Worm (Caenorhabditis elegans) whole organism, L3 larva: ENCODE results near the gene vps-11.

Source experiments
- ZK546.5 ChIP-seq: sonication (generic microtip); optimal IDR thresholded peaks from 2 replicates; lab custom pipeline; 2017; ENCODE audit warnings: missing biosample characterization, missing genetic modification characterization
- ama-1 ChIP-seq: fragments of 150-350 bp; optimal IDR thresholded peaks from 2 replicates; lab custom pipeline; 2018
- elt-1 ChIP-seq: fragments of 150-350 bp; optimal IDR thresholded peaks from 2 replicates; lab custom pipeline; 2014; ENCODE audit warnings: missing biosample characterization, missing genetic modification characterization
- fkh-10 ChIP-seq: sonication (generic microtip); optimal IDR thresholded peaks from 2 replicates; lab custom pipeline; 2017; ENCODE audit warnings: missing biosample characterization, missing genetic modification reagents, missing genetic modification characterization
- mdl-1 ChIP-seq: fragments of 150-350 bp; optimal IDR thresholded peaks from 2 replicates; lab custom pipeline; 2014; ENCODE audit warnings: missing biosample characterization, missing genetic modification characterization
- unc-62 ChIP-seq: fragments of 150-350 bp; sonication (generic microtip); optimal IDR thresholded peaks from 4 replicates; lab custom pipeline; 2014; ENCODE audit warnings: missing biosample characterization, missing genetic modification reagents, missing genetic modification characterization
- ztf-4 ChIP-seq: fragments of 150-350 bp; optimal IDR thresholded peaks from 2 replicates; lab custom pipeline; 2014; ENCODE audit warnings: missing biosample characterization, missing genetic modification characterization

DNA sequence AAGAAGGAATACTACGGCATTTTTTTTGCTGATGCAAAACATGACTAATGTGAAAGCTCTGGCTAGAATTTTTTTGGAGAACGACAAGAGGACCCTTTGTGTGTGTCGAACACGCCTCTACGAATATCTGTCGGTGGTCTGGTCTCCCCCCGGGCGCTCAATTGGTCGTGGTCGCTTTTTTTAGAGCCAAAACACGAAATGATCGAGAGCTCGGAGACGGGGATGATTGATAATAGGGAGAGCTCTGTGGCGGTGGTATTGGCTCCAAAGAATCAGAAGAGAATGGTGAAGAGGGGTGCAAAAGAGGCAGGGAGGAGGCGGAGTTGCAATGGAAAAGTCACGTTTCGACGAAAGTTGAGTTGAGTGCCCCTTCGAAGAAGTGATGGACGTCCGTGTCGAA lies 36.3 kb upstream of the vps-11 start:
- TF ChIP-seq mdl-1 (tag; lab: Kevin White, UChicago) (no peak), elt-1 (no peak), ztf-4 (tag; lab: Kevin White, UChicago) (no peak), fkh-10 (GFP tag; lab: Kevin White, UChicago) (no peak), ZK546.5 (tag; lab: Kevin White, UChicago) (no peak), ama-1 (lab: Kevin White, UChicago) (no peak), unc-62 (GFP tag; lab: Kevin White, UChicago) (no peak)
